Fruit fly (Drosophila melanogaster) whole organism, embryonic: ENCODE measurements around the gene Cyt-c-d.

ENCODE experiments used
- Bdp1 ChIP-seq: fragments of 200-800 bp; sonication (Bioruptor generic); optimal IDR thresholded peaks from 3 replicates; lab custom pipeline; 2016; ENCODE audit warnings: missing biosample characterization, missing genetic modification characterization
- CG1233 ChIP-seq: fragments of 200-800 bp; sonication (Bioruptor generic); optimal IDR thresholded peaks from 4 replicates; lab custom pipeline; 2018; ENCODE audit warnings: missing biosample characterization, mild to moderate bottlenecking, missing genetic modification characterization
- CG13775 ChIP-seq: fragments of 200-800 bp; sonication (Bioruptor generic); optimal IDR thresholded peaks from 3 replicates; lab custom pipeline; 2017; ENCODE audit warnings: missing biosample characterization, mild to moderate bottlenecking, missing genetic modification characterization
- CG1647 ChIP-seq: fragments of 200-800 bp; sonication (Bioruptor generic); optimal IDR thresholded peaks from 3 replicates; lab custom pipeline; 2016; ENCODE audit warnings: missing biosample characterization, missing genetic modification characterization
- CG18599 ChIP-seq: fragments of 200-800 bp; sonication (Bioruptor generic); optimal IDR thresholded peaks from 3 replicates; lab custom pipeline; 2017; ENCODE audit warnings: missing biosample characterization, missing genetic modification characterization, mild to moderate bottlenecking, moderate library complexity, missing genetic modification reagents
- CG31441 ChIP-seq: fragments of 200-800 bp; sonication (Bioruptor generic); IDR thresholded peaks from 2 replicates; pipeline ENCODE4 v1.3.6; 2022; ENCODE audit warnings: missing biosample characterization, missing genetic modification characterization
- CG6765 ChIP-seq: fragments of 200-800 bp; sonication (Bioruptor generic); optimal IDR thresholded peaks from 3 replicates; lab custom pipeline; 2017; ENCODE audit warnings: missing biosample characterization, mild to moderate bottlenecking, missing genetic modification characterization
- CG8359 ChIP-seq: fragments of 200-800 bp; sonication (Bioruptor generic); optimal IDR thresholded peaks from 2 replicates; lab custom pipeline; 2017; ENCODE audit warnings: missing biosample characterization, mild to moderate bottlenecking, missing genetic modification characterization, borderline replicate concordance
- Oaz ChIP-seq: fragments of 200-800 bp; sonication (Bioruptor generic); IDR thresholded peaks from 2 replicates; pipeline ENCODE4 v1.3.6; 2022; ENCODE audit warnings: missing biosample characterization, missing genetic modification characterization
- Sox100B ChIP-seq: fragments of 200-800 bp; sonication (Bioruptor generic); optimal IDR thresholded peaks from 3 replicates; lab custom pipeline; 2018; ENCODE audit warnings: missing biosample characterization, mild to moderate bottlenecking, missing genetic modification characterization
- Tbp ChIP-seq: fragments of >200 bp; optimal IDR thresholded peaks from 2 replicates; lab custom pipeline; 2018; ENCODE audit warnings: missing biosample characterization, missing genetic modification characterization
- Vsx1 ChIP-seq: fragments of 200-800 bp; sonication (Bioruptor generic); optimal IDR thresholded peaks from 2 replicates; lab custom pipeline; 2017; ENCODE audit warnings: missing biosample characterization, mild to moderate bottlenecking, missing genetic modification characterization, missing genetic modification reagents
- stwl ChIP-seq: fragments of 200-800 bp; sonication (Bioruptor generic); optimal IDR thresholded peaks from 3 replicates; lab custom pipeline; 2018; ENCODE audit warnings: missing biosample characterization, mild to moderate bottlenecking, missing genetic modification characterization, moderate library complexity

DNA sequence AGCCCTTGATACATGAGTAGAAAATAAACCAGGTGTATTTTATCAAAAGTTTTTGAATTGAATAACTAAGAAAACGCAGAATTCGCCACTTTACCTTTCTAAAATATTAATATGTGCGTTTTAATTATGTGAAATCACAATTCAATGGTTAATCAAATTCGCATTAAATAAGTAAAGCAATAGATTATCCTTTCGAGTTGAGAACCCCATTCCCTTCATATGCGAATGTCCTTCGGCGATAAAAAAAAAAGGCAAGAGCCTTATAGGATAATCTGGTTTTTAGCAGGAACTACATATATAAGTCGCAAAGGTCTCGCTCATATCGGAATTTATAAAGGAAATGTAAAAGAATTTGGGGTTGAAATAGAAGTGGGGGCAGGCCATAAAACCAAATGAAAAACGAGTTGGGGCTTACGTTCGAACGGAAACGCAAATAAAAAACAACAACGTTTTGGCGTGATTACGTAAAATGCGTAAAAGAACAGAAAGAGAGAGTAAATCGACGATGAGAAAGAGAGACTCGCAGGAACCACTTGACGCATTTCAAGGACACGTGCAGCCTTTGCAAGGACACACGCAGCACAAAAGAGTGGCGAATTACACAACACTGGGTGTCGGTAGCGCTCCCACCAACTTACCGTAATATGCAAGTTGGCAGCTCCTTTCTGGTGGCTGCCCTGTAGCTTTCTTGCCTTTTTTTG, 408 bp upstream of the Cyt-c-d start:
- TF ChIP-seq Vsx1 (GFP tag; lab: Kevin White, UChicago) = no peak
- no peak for TF ChIP-seq CG1647 (GFP tag; lab: Kevin White, UChicago)
- no peak for TF ChIP-seq Oaz (GFP tag; lab: Robert Waterston, UW)
- TF ChIP-seq CG8359 (GFP tag; lab: Kevin White, UChicago) = no peak
- TF ChIP-seq Sox100B (GFP tag; lab: Kevin White, UChicago) = no peak
- TF ChIP-seq CG18599 (GFP tag; lab: Kevin White, UChicago) = no peak
- TF ChIP-seq Tbp = no peak
- no peak for TF ChIP-seq CG1233 (GFP tag; lab: Kevin White, UChicago)
- no peak for TF ChIP-seq CG13775 (GFP tag; lab: Kevin White, UChicago)
- no peak for TF ChIP-seq CG31441 (GFP tag; lab: Robert Waterston, UW)
- TF ChIP-seq CG6765 (GFP tag; lab: Kevin White, UChicago) = no peak
- TF ChIP-seq stwl (tag; lab: Kevin White, UChicago) = peak; percentile 40
- no peak for TF ChIP-seq Bdp1
